Fruit fly (Drosophila melanogaster) whole organism, embryonic: ENCODE measurements around the gene Mst36Fb.
A peak's percentile ranks its signal among the peaks of the same experiment; 100 is the strongest.

Experiments
- C15 ChIP-seq: fragments of 200-800 bp; sonication (Bioruptor generic); IDR thresholded peaks from 3 replicates; pipeline ENCODE4 v1.3.6; 2022; ENCODE audit warnings: missing biosample characterization, missing genetic modification characterization
- CG10654 ChIP-seq: fragments of 200-800 bp; sonication (Bioruptor generic); optimal IDR thresholded peaks from 2 replicates; lab custom pipeline; 2016; ENCODE audit warnings: missing biosample characterization, missing genetic modification characterization
- CG11085 ChIP-seq: fragments of 200-800 bp; sonication (Bioruptor generic); IDR thresholded peaks from 2 replicates; pipeline ENCODE4 v1.3.6; 2022; ENCODE audit warnings: missing biosample characterization, missing genetic modification characterization
- CG1233 ChIP-seq: fragments of 200-800 bp; sonication (Bioruptor generic); optimal IDR thresholded peaks from 4 replicates; lab custom pipeline; 2018; ENCODE audit warnings: missing biosample characterization, mild to moderate bottlenecking, missing genetic modification characterization
- CG15696 ChIP-seq: fragments of 200-800 bp; sonication (Bioruptor generic); optimal IDR thresholded peaks from 2 replicates; lab custom pipeline; 2019; ENCODE audit warnings: missing biosample characterization, mild to moderate bottlenecking, missing genetic modification characterization, moderate library complexity
- CG16815 ChIP-seq: fragments of 200-800 bp; sonication (Bioruptor generic); optimal IDR thresholded peaks from 3 replicates; lab custom pipeline; 2017; ENCODE audit warnings: missing biosample characterization, mild to moderate bottlenecking, missing genetic modification characterization
- CG17186 ChIP-seq: fragments of 200-800 bp; sonication (Bioruptor generic); optimal IDR thresholded peaks from 3 replicates; lab custom pipeline; 2017; ENCODE audit warnings: missing biosample characterization, missing genetic modification reagents, missing genetic modification characterization
- CG17802 ChIP-seq: fragments of 200-800 bp; sonication (Bioruptor generic); optimal IDR thresholded peaks from 2 replicates; lab custom pipeline; 2018; ENCODE audit warnings: missing biosample characterization, mild to moderate bottlenecking, missing genetic modification characterization, moderate library complexity
- CG17829 ChIP-seq: fragments of 200-800 bp; optimal IDR thresholded peaks from 2 replicates; lab custom pipeline; 2019; ENCODE audit warnings: missing biosample characterization, mild to moderate bottlenecking, missing genetic modification characterization, moderate library complexity
- CG1832 ChIP-seq: fragments of 200-800 bp; sonication (Bioruptor generic); optimal IDR thresholded peaks from 2 replicates; lab custom pipeline; 2017; ENCODE audit warnings: missing biosample characterization, mild to moderate bottlenecking, missing genetic modification characterization, inconsistent platforms
- CG2889 ChIP-seq: fragments of 200-800 bp; sonication (Bioruptor generic); IDR thresholded peaks from 3 replicates; pipeline ENCODE4 v1.3.6; 2022; ENCODE audit warnings: missing biosample characterization, missing genetic modification characterization
- CG3065 ChIP-seq: fragments of 200-800 bp; sonication (Bioruptor generic); optimal IDR thresholded peaks from 2 replicates; lab custom pipeline; 2016; ENCODE audit warnings: missing biosample characterization, missing genetic modification characterization
- CG34224 ChIP-seq: fragments of 200-800 bp; sonication (Bioruptor generic); IDR thresholded peaks from 3 replicates; pipeline ENCODE4 v1.3.6; 2022; ENCODE audit warnings: missing biosample characterization, missing genetic modification characterization; ENCODE audit not compliant: partially characterized antibody
- CG3847 ChIP-seq: fragments of 200-800 bp; sonication (Bioruptor generic); IDR thresholded peaks from 2 replicates; pipeline ENCODE4 v1.3.6; 2022; ENCODE audit warnings: missing biosample characterization, missing genetic modification characterization
- CG43689 ChIP-seq: fragments of 200-800 bp; sonication (Bioruptor generic); IDR thresholded peaks from 2 replicates; pipeline ENCODE4 v1.3.6; 2022; ENCODE audit warnings: missing biosample characterization, missing genetic modification characterization
- CG5180 ChIP-seq: fragments of 200-800 bp; sonication (Bioruptor generic); optimal IDR thresholded peaks from 3 replicates; lab custom pipeline; 2017; ENCODE audit warnings: missing biosample characterization, missing genetic modification characterization, mild to moderate bottlenecking, moderate library complexity, missing genetic modification reagents
- Camta ChIP-seq: fragments of 200-800 bp; sonication (Bioruptor generic); optimal IDR thresholded peaks from 2 replicates; lab custom pipeline; 2016; ENCODE audit warnings: missing biosample characterization, missing genetic modification characterization
- CoRest ChIP-seq: fragments of 200-800 bp; sonication (Bioruptor generic); optimal IDR thresholded peaks from 3 replicates; lab custom pipeline; 2018; ENCODE audit warnings: missing biosample characterization, mild to moderate bottlenecking, missing genetic modification characterization, moderate library complexity
- CrebB ChIP-seq: fragments of 200-800 bp; sonication (Bioruptor generic); optimal IDR thresholded peaks from 3 replicates; lab custom pipeline; 2018; ENCODE audit warnings: missing biosample characterization, mild to moderate bottlenecking, missing genetic modification characterization
- Doc3 ChIP-seq: fragments of 200-800 bp; sonication (Bioruptor generic); IDR thresholded peaks from 3 replicates; pipeline ENCODE4 v1.3.6; 2022; ENCODE audit warnings: missing biosample characterization, missing genetic modification characterization; ENCODE audit not compliant: partially characterized antibody
- Elba2 ChIP-seq: fragments of 200-800 bp; sonication (Bioruptor generic); optimal IDR thresholded peaks from 3 replicates; lab custom pipeline; 2016; ENCODE audit warnings: missing biosample characterization, missing genetic modification characterization
- Fer1 ChIP-seq: fragments of 200-800 bp; sonication (Bioruptor generic); optimal IDR thresholded peaks from 2 replicates; lab custom pipeline; 2017; ENCODE audit warnings: missing biosample characterization, mild to moderate bottlenecking, missing genetic modification characterization
- Gsc ChIP-seq: fragments of 200-800 bp; sonication (Bioruptor generic); IDR thresholded peaks from 2 replicates; pipeline ENCODE4 v1.3.6; 2022; ENCODE audit warnings: missing biosample characterization, missing genetic modification characterization
- HLHmδ ChIP-seq: fragments of 200-800 bp; sonication (Bioruptor generic); optimal IDR thresholded peaks from 2 replicates; lab custom pipeline; 2018; ENCODE audit warnings: missing biosample characterization, mild to moderate bottlenecking, missing genetic modification characterization, moderate library complexity
- Hey ChIP-seq: fragments of 200-800 bp; sonication (Bioruptor generic); optimal IDR thresholded peaks from 3 replicates; lab custom pipeline; 2018; ENCODE audit warnings: missing biosample characterization, mild to moderate bottlenecking, missing genetic modification characterization
- HmgZ ChIP-seq: fragments of 200-800 bp; sonication (Bioruptor generic); optimal IDR thresholded peaks from 2 replicates; lab custom pipeline; 2018; ENCODE audit warnings: missing biosample characterization, mild to moderate bottlenecking, missing genetic modification characterization
- Mes4 ChIP-seq: fragments of 200-800 bp; sonication (Bioruptor generic); optimal IDR thresholded peaks from 2 replicates; lab custom pipeline; 2016; ENCODE audit warnings: missing biosample characterization, missing genetic modification characterization
- NC2α ChIP-seq: fragments of 200-800 bp; sonication (Bioruptor generic); optimal IDR thresholded peaks from 2 replicates; lab custom pipeline; 2016; ENCODE audit warnings: missing biosample characterization, missing genetic modification characterization
- Poxn ChIP-seq: fragments of 200-800 bp; sonication (Bioruptor generic); IDR thresholded peaks from 2 replicates; pipeline ENCODE4 v1.3.6; 2022; ENCODE audit warnings: missing biosample characterization, missing genetic modification characterization
- Sry-β ChIP-seq: fragments of 200-800 bp; sonication (Bioruptor generic); optimal IDR thresholded peaks from 2 replicates; lab custom pipeline; 2018; ENCODE audit warnings: missing biosample characterization, mild to moderate bottlenecking, missing genetic modification characterization, moderate library complexity
- bbx ChIP-seq: fragments of 200-800 bp; sonication (Bioruptor generic); IDR thresholded peaks from 2 replicates; pipeline ENCODE4 v1.3.6; 2022; ENCODE audit warnings: missing biosample characterization, missing genetic modification characterization; ENCODE audit not compliant: partially characterized antibody
- br ChIP-seq: fragments of >200 bp; optimal IDR thresholded peaks from 2 replicates; lab custom pipeline; 2017
- btn ChIP-seq: fragments of 200-800 bp; sonication (Bioruptor generic); optimal IDR thresholded peaks from 2 replicates; lab custom pipeline; 2016; ENCODE audit warnings: missing biosample characterization, missing genetic modification characterization
- caup ChIP-seq: fragments of 200-800 bp; sonication (Bioruptor generic); optimal IDR thresholded peaks from 3 replicates; lab custom pipeline; 2017; ENCODE audit warnings: missing biosample characterization, mild to moderate bottlenecking, missing genetic modification characterization, moderate library complexity; ENCODE audit not compliant: severe bottlenecking
- esg ChIP-seq: fragments of 200-800 bp; sonication (Bioruptor generic); conservative IDR thresholded peaks from 2 replicates; pipeline ENCODE4 v1.3.6; 2022; ENCODE audit warnings: missing biosample characterization, missing genetic modification characterization
- gce ChIP-seq: fragments of 200-800 bp; sonication (Bioruptor generic); IDR thresholded peaks from 3 replicates; pipeline ENCODE4 v1.3.6; 2022; ENCODE audit warnings: missing biosample characterization, missing genetic modification characterization
- maf-S ChIP-seq: fragments of 200-800 bp; sonication (Bioruptor generic); optimal IDR thresholded peaks from 2 replicates; lab custom pipeline; 2016; ENCODE audit warnings: missing biosample characterization, missing genetic modification characterization
- mam ChIP-seq: fragments of 200-800 bp; sonication (Bioruptor generic); optimal IDR thresholded peaks from 3 replicates; lab custom pipeline; 2016; ENCODE audit warnings: missing biosample characterization, missing genetic modification characterization
- mirr ChIP-seq: fragments of 200-800 bp; sonication (Bioruptor generic); optimal IDR thresholded peaks from 3 replicates; lab custom pipeline; 2018; ENCODE audit warnings: missing biosample characterization, mild to moderate bottlenecking, missing genetic modification characterization
- nmo ChIP-seq: fragments of 200-800 bp; sonication (Bioruptor generic); optimal IDR thresholded peaks from 2 replicates; lab custom pipeline; 2018; ENCODE audit warnings: missing biosample characterization, mild to moderate bottlenecking, missing genetic modification characterization, moderate library complexity
- nom ChIP-seq: fragments of 200-800 bp; sonication (Bioruptor generic); optimal IDR thresholded peaks from 2 replicates; lab custom pipeline; 2017; ENCODE audit warnings: missing biosample characterization, missing genetic modification characterization, mild to moderate bottlenecking, moderate library complexity, missing genetic modification reagents
- ranshi ChIP-seq: fragments of 200-800 bp; sonication (Bioruptor generic); IDR thresholded peaks from 2 replicates; pipeline ENCODE4 v1.3.6; 2022; ENCODE audit warnings: missing biosample characterization, missing genetic modification characterization
- row ChIP-seq: fragments of 200-800 bp; sonication (Bioruptor generic); IDR thresholded peaks from 3 replicates; pipeline ENCODE4 v1.3.6; 2022; ENCODE audit warnings: missing biosample characterization, missing genetic modification characterization
- run ChIP-seq: fragments of 200-800 bp; sonication (Bioruptor generic); optimal IDR thresholded peaks from 3 replicates; lab custom pipeline; 2018; ENCODE audit warnings: missing biosample characterization, mild to moderate bottlenecking, missing genetic modification characterization
- sd ChIP-seq: fragments of 200-800 bp; sonication (Bioruptor generic); optimal IDR thresholded peaks from 3 replicates; lab custom pipeline; 2018; ENCODE audit warnings: missing biosample characterization, mild to moderate bottlenecking, missing genetic modification characterization, moderate library complexity
- shn ChIP-seq: fragments of 200-800 bp; sonication (Bioruptor generic); optimal IDR thresholded peaks from 3 replicates; lab custom pipeline; 2016; ENCODE audit warnings: missing biosample characterization, missing genetic modification characterization
- sima ChIP-seq: fragments of 200-800 bp; sonication (Bioruptor generic); optimal IDR thresholded peaks from 2 replicates; lab custom pipeline; 2016; ENCODE audit warnings: missing biosample characterization, missing genetic modification characterization
- slbo ChIP-seq: fragments of 200-800 bp; sonication (Bioruptor generic); IDR thresholded peaks from 2 replicates; pipeline ENCODE4 v1.3.6; 2022; ENCODE audit warnings: missing biosample characterization, missing genetic modification characterization
- so ChIP-seq: fragments of 200-800 bp; sonication (Bioruptor generic); IDR thresholded peaks from 3 replicates; pipeline ENCODE4 v1.3.6; 2022; ENCODE audit warnings: missing biosample characterization, missing genetic modification characterization
- ttk ChIP-seq: fragments of 200-800 bp; sonication (Bioruptor generic); IDR thresholded peaks from 2 replicates; pipeline ENCODE4 v2.1.2; 2022; ENCODE audit warnings: missing biosample characterization, missing genetic modification characterization
- twi ChIP-seq: fragments of 200-800 bp; optimal IDR thresholded peaks from 2 replicates; lab custom pipeline; 2019; ENCODE audit warnings: missing biosample characterization, mild to moderate bottlenecking, missing genetic modification characterization, moderate library complexity

The Mst36Fb gene

dm6 chr2L:18705617-18706046 is 30.7 kb upstream of the Mst36Fb start, which contains the start of gene Jwa (continued):
- TF ChIP-seq CG15696, result peak; percentile 84
- TF ChIP-seq CG3847, result peak; percentile 96
- TF ChIP-seq sd, result peak; percentile 85
- peak; percentile 97 for TF ChIP-seq HmgZ (tag; lab: Kevin White, UChicago)
- peak; percentile 31 for TF ChIP-seq run
- peak; percentile 38 for TF ChIP-seq mirr (GFP tag; lab: Kevin White, UChicago)
- peak; percentile 75 for TF ChIP-seq Elba2 (GFP tag; lab: Kevin White, UChicago)
- TF ChIP-seq nmo (GFP tag; lab: Kevin White, UChicago), result peak; percentile 89
- peak; percentile 79 for TF ChIP-seq Fer1 (GFP tag; lab: Kevin White, UChicago)
- TF ChIP-seq CG10654 (GFP tag; lab: Kevin White, UChicago), result peak; percentile 91
- TF ChIP-seq Sry-β (GFP tag; lab: Kevin White, UChicago), result no peak
- peak; percentile 84; the same call in 2 of the 3 replicates for TF ChIP-seq so
- peak; percentile 98 for TF ChIP-seq slbo (GFP tag; lab: Robert Waterston, UW)
- TF ChIP-seq Doc3, result peak; percentile 100
- TF ChIP-seq esg (GFP tag; lab: Robert Waterston, UW), result peak; percentile 94
- peak; percentile 90 for TF ChIP-seq CG11085 (GFP tag; lab: Robert Waterston, UW)
- no peak for TF ChIP-seq HLHmδ
- peak; percentile 97 for TF ChIP-seq CG16815 (GFP tag; lab: Kevin White, UChicago)
- TF ChIP-seq CG1233 (GFP tag; lab: Kevin White, UChicago), result peak; percentile 62
- TF ChIP-seq nom (GFP tag; lab: Kevin White, UChicago), result peak; percentile 38
- TF ChIP-seq btn, result peak; percentile 31
- peak; percentile 86 for TF ChIP-seq ttk
- peak; percentile 83 for TF ChIP-seq Mes4
- peak; percentile 93 for TF ChIP-seq CG2889
- peak; percentile 90 for TF ChIP-seq CrebB (tag; lab: Kevin White, UChicago)
- peak; percentile 87 for TF ChIP-seq C15 (GFP tag; lab: Robert Waterston, UW)
- TF ChIP-seq Camta (GFP tag; lab: Kevin White, UChicago), result peak; percentile 89
- peak; percentile 43 for TF ChIP-seq CG5180 (GFP tag; lab: Kevin White, UChicago)
- no peak for TF ChIP-seq br
- TF ChIP-seq twi (tag; lab: Kevin White, UChicago), result peak; percentile 69
- no peak for TF ChIP-seq CG1832 (GFP tag; lab: Kevin White, UChicago)
- TF ChIP-seq caup (GFP tag; lab: Kevin White, UChicago), result peak; percentile 91
- peak; percentile 72 for TF ChIP-seq Gsc (GFP tag; lab: Robert Waterston, UW)
- TF ChIP-seq CoRest, result peak; percentile 93
- TF ChIP-seq CG17829 (tag; lab: Kevin White, UChicago), result peak; percentile 89
- TF ChIP-seq CG3065 (GFP tag; lab: Kevin White, UChicago), result peak; percentile 79
- TF ChIP-seq mam (GFP tag; lab: Kevin White, UChicago), result peak; percentile 93
- TF ChIP-seq CG43689, result peak; percentile 90
- 0 out of 3 replicates have a peak, but pooled peaks have one; percentile 35 for TF ChIP-seq gce
- TF ChIP-seq shn (GFP tag; lab: Kevin White, UChicago), result peak; percentile 91
- peak; percentile 99 for TF ChIP-seq row
- TF ChIP-seq CG17186, result peak; percentile 36
- peak; percentile 43 for TF ChIP-seq NC2α
- TF ChIP-seq CG34224 (GFP tag; lab: Robert Waterston, UW), result peak; percentile 100
- TF ChIP-seq Hey (tag; lab: Kevin White, UChicago), result peak; percentile 65
- TF ChIP-seq CG17802 (tag; lab: Kevin White, UChicago), result peak; percentile 47
- peak; percentile 91 for TF ChIP-seq ranshi (GFP tag; lab: Robert Waterston, UW)
- peak; percentile 97 for TF ChIP-seq bbx (GFP tag; lab: Robert Waterston, UW)
- TF ChIP-seq maf-S (GFP tag; lab: Kevin White, UChicago), result peak; percentile 92
- TF ChIP-seq sima (GFP tag; lab: Kevin White, UChicago), result peak; percentile 56
- TF ChIP-seq Poxn (GFP tag; lab: Robert Waterston, UW), result peak; percentile 83
